Worm (Caenorhabditis elegans) whole organism, L2 larva: ENCODE results near the gene snx-6.
"Not testable (repeated sequence)": the region's sequence is repeated elsewhere in the genome, so short reads cannot be mapped to it uniquely, and the experiment has no call there.

Experiments used
- C34F6.9 ChIP-seq: fragments of 150-350 bp; optimal IDR thresholded peaks from 2 replicates; lab custom pipeline; 2014; ENCODE audit warnings: missing biosample characterization, missing genetic modification characterization
- F13H6.1 ChIP-seq: sonication (generic microtip); optimal IDR thresholded peaks from 2 replicates; lab custom pipeline; 2016; ENCODE audit warnings: missing genetic modification characterization, missing compliant biosample characterization
- R02D3.7 ChIP-seq: fragments of 150-350 bp; optimal IDR thresholded peaks from 2 replicates; lab custom pipeline; 2014; ENCODE audit warnings: missing biosample characterization, missing genetic modification characterization
- Y55F3AM.14 ChIP-seq: fragments of 200-800 bp; sonication (Bioruptor generic); optimal IDR thresholded peaks from 2 replicates; lab custom pipeline; 2018; ENCODE audit warnings: mild to moderate bottlenecking, missing genetic modification characterization, missing compliant biosample characterization
- ZK546.5 ChIP-seq: sonication (generic microtip); optimal IDR thresholded peaks from 2 replicates; lab custom pipeline; 2017; ENCODE audit warnings: missing biosample characterization, missing genetic modification characterization
- aly-2 ChIP-seq: fragments of 150-350 bp; optimal IDR thresholded peaks from 2 replicates; lab custom pipeline; 2014; ENCODE audit warnings: missing biosample characterization, missing genetic modification characterization
- blmp-1 ChIP-seq: sonication (generic microtip); optimal IDR thresholded peaks from 2 replicates; lab custom pipeline; 2017; ENCODE audit warnings: missing genetic modification characterization, mild to moderate bottlenecking, missing compliant biosample characterization, antibody characterized with exemption, moderate library complexity; ENCODE audit not compliant: insufficient read depth
- crh-2 ChIP-seq: sonication (generic microtip); optimal IDR thresholded peaks from 2 replicates; lab custom pipeline; 2017; ENCODE audit warnings: missing biosample characterization, missing genetic modification characterization
- dmd-4 ChIP-seq: sonication (generic microtip); optimal IDR thresholded peaks from 2 replicates; lab custom pipeline; 2017; ENCODE audit warnings: missing biosample characterization, missing genetic modification characterization
- elt-1 ChIP-seq: fragments of 150-350 bp; optimal IDR thresholded peaks from 2 replicates; lab custom pipeline; 2014; ENCODE audit warnings: missing biosample characterization, missing genetic modification characterization
- elt-3 ChIP-seq: sonication (generic microtip); optimal IDR thresholded peaks from 2 replicates; lab custom pipeline; 2017; ENCODE audit warnings: missing biosample characterization, missing genetic modification characterization
- fos-1 ChIP-seq: fragments of 150-350 bp; optimal IDR thresholded peaks from 2 replicates; lab custom pipeline; 2014; ENCODE audit warnings: missing biosample characterization, missing genetic modification characterization
- gmeb-1 ChIP-seq: fragments of 150-350 bp; optimal IDR thresholded peaks from 2 replicates; lab custom pipeline; 2014; ENCODE audit warnings: missing biosample characterization, missing genetic modification characterization
- lin-11 ChIP-seq: fragments of 150-350 bp; sonication (generic microtip); optimal IDR thresholded peaks from 2 replicates; lab custom pipeline; 2014; ENCODE audit warnings: missing biosample characterization, missing genetic modification characterization, inconsistent platforms, mixed read lengths
- lin-13 ChIP-seq: fragments of 150-350 bp; optimal IDR thresholded peaks from 2 replicates; lab custom pipeline; 2014; ENCODE audit warnings: missing biosample characterization, missing genetic modification reagents, missing genetic modification characterization
- lin-39 ChIP-seq: fragments of 150-350 bp; optimal IDR thresholded peaks from 2 replicates; lab custom pipeline; 2014; ENCODE audit warnings: missing biosample characterization, missing genetic modification reagents, missing genetic modification characterization
- lsy-2 ChIP-seq, 2 experiments: fragments of 150-350 bp in 1 of 2; sonication (generic microtip) in 1 of 2; optimal IDR thresholded peaks; 2 replicates each; lab custom pipeline; 2014 to 2017; ENCODE audit warnings: missing biosample characterization in 2 of 2, missing genetic modification characterization in 2 of 2
- mab-5 ChIP-seq: fragments of 150-350 bp; optimal IDR thresholded peaks from 2 replicates; lab custom pipeline; 2014; ENCODE audit warnings: missing biosample characterization, missing genetic modification characterization
- mbf-1 ChIP-seq: sonication (generic microtip); optimal IDR thresholded peaks from 2 replicates; lab custom pipeline; 2017; ENCODE audit warnings: missing biosample characterization, missing genetic modification characterization
- mdl-1 ChIP-seq, 2 experiments: fragments of 150-350 bp in 1 of 2; sonication (generic microtip) in 1 of 2; optimal IDR thresholded peaks; 2 replicates each; lab custom pipeline; 2017; ENCODE audit warnings: missing biosample characterization in 2 of 2, missing genetic modification characterization in 2 of 2
- nhr-10 ChIP-seq: sonication (generic microtip); optimal IDR thresholded peaks from 2 replicates; lab custom pipeline; 2017; ENCODE audit warnings: missing biosample characterization, missing genetic modification characterization
- nhr-11 ChIP-seq: fragments of 150-350 bp; optimal IDR thresholded peaks from 2 replicates; lab custom pipeline; 2014; ENCODE audit warnings: missing biosample characterization, missing genetic modification characterization
- nhr-12 ChIP-seq: fragments of 150-350 bp; optimal IDR thresholded peaks from 2 replicates; lab custom pipeline; 2014; ENCODE audit warnings: missing biosample characterization, missing genetic modification characterization
- nhr-129 ChIP-seq: fragments of 150-350 bp; optimal IDR thresholded peaks from 2 replicates; lab custom pipeline; 2014; ENCODE audit warnings: missing biosample characterization, missing genetic modification characterization
- nhr-21 ChIP-seq: fragments of 150-350 bp; optimal IDR thresholded peaks from 2 replicates; lab custom pipeline; 2014; ENCODE audit warnings: missing biosample characterization, missing genetic modification characterization
- nhr-237 ChIP-seq: fragments of 150-350 bp; optimal IDR thresholded peaks from 2 replicates; lab custom pipeline; 2014; ENCODE audit warnings: missing biosample characterization, missing genetic modification characterization
- nhr-25 ChIP-seq: fragments of 150-350 bp; sonication (generic microtip); optimal IDR thresholded peaks from 3 replicates; lab custom pipeline; 2014; ENCODE audit warnings: missing biosample characterization, missing genetic modification characterization
- nhr-6 ChIP-seq: fragments of 150-350 bp; optimal IDR thresholded peaks from 2 replicates; lab custom pipeline; 2014; ENCODE audit warnings: missing biosample characterization, missing genetic modification characterization
- nhr-77 ChIP-seq: fragments of 150-350 bp; optimal IDR thresholded peaks from 2 replicates; lab custom pipeline; 2014; ENCODE audit warnings: missing biosample characterization, missing genetic modification characterization
- sem-4 ChIP-seq: fragments of 150-350 bp; optimal IDR thresholded peaks from 2 replicates; lab custom pipeline; 2014; ENCODE audit warnings: missing biosample characterization, missing genetic modification reagents, missing genetic modification characterization
- skn-1 ChIP-seq: sonication (generic microtip); optimal IDR thresholded peaks from 2 replicates; lab custom pipeline; 2017; ENCODE audit warnings: missing biosample characterization, missing genetic modification characterization
- sma-3 ChIP-seq: sonication (generic microtip); optimal IDR thresholded peaks from 2 replicates; lab custom pipeline; 2016; ENCODE audit warnings: missing genetic modification reagents, missing genetic modification characterization, missing compliant biosample characterization
- snpc-4 ChIP-seq: fragments of 150-350 bp; optimal IDR thresholded peaks from 2 replicates; lab custom pipeline; 2014; ENCODE audit warnings: missing biosample characterization, missing genetic modification characterization
- unc-39 ChIP-seq: fragments of 150-350 bp; optimal IDR thresholded peaks from 2 replicates; lab custom pipeline; 2014; ENCODE audit warnings: missing biosample characterization, missing genetic modification characterization
- unc-55 ChIP-seq: fragments of 150-350 bp; sonication (generic microtip); optimal IDR thresholded peaks from 3 replicates; lab custom pipeline; 2014; ENCODE audit warnings: missing biosample characterization, missing genetic modification reagents, missing genetic modification characterization
- zag-1 ChIP-seq: fragments of 150-350 bp; optimal IDR thresholded peaks from 2 replicates; lab custom pipeline; 2014; ENCODE audit warnings: missing biosample characterization, missing genetic modification characterization
- ztf-1 ChIP-seq: fragments of 200-800 bp; sonication (Bioruptor generic); conservative IDR thresholded peaks from 2 replicates; pipeline ENCODE4 v1.3.6; 2022; ENCODE audit warnings: missing genetic modification characterization, missing compliant biosample characterization
- ztf-11 ChIP-seq: sonication (generic microtip); optimal IDR thresholded peaks from 2 replicates; lab custom pipeline; 2017; ENCODE audit warnings: missing biosample characterization, missing genetic modification characterization

snx-6 gene

DNA sequence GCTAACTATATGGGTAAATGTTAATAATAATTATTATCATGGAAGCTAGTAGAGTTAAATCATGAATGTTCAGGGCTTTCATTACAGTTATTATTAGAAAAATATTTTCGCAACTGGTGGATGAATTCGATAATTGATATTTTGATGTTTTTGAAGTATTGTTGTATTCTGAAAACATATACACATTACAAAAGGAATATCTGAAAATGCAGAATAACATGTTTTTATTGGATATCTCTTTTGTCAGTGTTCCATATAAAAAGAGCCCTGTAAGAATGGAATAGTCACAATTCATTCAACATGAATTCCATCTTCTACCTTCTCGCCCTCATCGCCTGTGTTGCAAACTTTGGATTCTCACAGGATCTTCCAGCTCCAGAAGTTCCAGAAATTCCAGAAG, 27.0 kb upstream of the snx-6 start, which contains the start of gene Y59A8B.19:
Gene Y59A8B.19 (plus strand): TSS at position 301 of the 400 bp plus-strand sequence.
- not testable (repeated sequence) for TF ChIP-seq snpc-4 (tag; lab: Kevin White, UChicago); nhr-237; ZK546.5 (tag; lab: Kevin White, UChicago)
- TF ChIP-seq, all 48 proteins: peak for 0; not testable (repeated sequence) for 48

DNA sequence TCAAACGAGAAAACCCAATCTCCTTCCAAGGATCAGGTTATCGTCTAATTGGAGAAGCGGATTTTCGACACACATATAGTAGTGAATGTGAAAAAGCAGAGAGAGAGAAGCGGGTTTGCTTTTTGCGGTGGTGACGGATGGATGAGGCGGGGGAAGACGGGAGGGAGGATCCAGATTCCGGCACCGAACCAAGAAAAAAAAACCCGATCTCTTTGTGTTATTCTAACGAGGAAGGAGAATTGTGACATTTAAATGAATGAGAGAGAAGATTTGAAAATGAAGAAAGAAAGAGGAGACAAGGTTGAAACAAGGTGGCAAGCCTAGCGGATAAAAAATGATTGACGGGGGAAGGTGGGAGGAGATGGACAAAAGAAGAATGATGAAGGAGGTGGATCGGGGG, 24.0 kb upstream of the snx-6 start:
- TF ChIP-seq nhr-21 (tag; lab: Kevin White, UChicago) = peak; percentile 58
- peak; percentile 47 for TF ChIP-seq nhr-25
- no peak for TF ChIP-seq nhr-129

DNA sequence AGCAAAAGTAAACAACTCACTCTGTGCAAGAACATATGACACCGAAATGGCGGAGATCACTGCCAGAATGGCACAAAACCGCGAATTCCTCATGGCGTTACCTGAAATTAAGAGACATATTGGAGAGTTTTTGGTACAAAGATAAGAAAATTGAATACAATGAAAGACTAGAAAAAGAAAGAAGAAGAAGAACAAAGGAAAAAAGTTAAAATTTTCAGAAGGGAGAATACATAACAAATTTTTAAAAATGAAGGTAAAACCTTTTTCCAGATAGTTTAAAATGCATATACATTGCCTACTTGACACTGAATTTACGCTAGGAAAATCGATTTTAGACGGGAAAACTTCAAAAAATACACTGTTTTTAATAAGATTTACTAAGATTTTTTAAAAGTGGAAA, 21.4 kb upstream of the snx-6 start, which contains the start of gene lon-8:
Gene lon-8 (minus strand): TSS at position 101 of the 400 bp plus-strand sequence.
- no peak for TF ChIP-seq mab-5 (tag; lab: Kevin White, UChicago)
- no peak for TF ChIP-seq lin-39
- no peak for TF ChIP-seq mdl-1 (tag; optimal IDR thresholded peaks at IDR 0.05; lab: Kevin White, UChicago)
- no peak for TF ChIP-seq ZK546.5 (tag; lab: Kevin White, UChicago)
- no peak for TF ChIP-seq zag-1 (tag; lab: Kevin White, UChicago)
- no peak for TF ChIP-seq F13H6.1 (tag; lab: Kevin White, UChicago)
- TF ChIP-seq snpc-4 (tag; lab: Kevin White, UChicago) = no peak
- no peak for TF ChIP-seq dmd-4
- no peak for TF ChIP-seq nhr-12 (tag; lab: Kevin White, UChicago)
- TF ChIP-seq nhr-25 = no peak
- no peak for TF ChIP-seq unc-39 (tag; lab: Kevin White, UChicago)
- no peak for TF ChIP-seq gmeb-1 (tag; lab: Kevin White, UChicago)
- no peak for TF ChIP-seq lsy-2 (tag; optimal IDR thresholded peaks at IDR 0.05; lab: Kevin White, UChicago)
- TF ChIP-seq lin-13 (GFP tag; lab: Kevin White, UChicago) = no peak
- TF ChIP-seq R02D3.7 = no peak
- no peak for TF ChIP-seq nhr-237
- no peak for TF ChIP-seq nhr-77 (tag; lab: Kevin White, UChicago)
- no peak for TF ChIP-seq elt-1 (tag; lab: Kevin White, UChicago)

DNA sequence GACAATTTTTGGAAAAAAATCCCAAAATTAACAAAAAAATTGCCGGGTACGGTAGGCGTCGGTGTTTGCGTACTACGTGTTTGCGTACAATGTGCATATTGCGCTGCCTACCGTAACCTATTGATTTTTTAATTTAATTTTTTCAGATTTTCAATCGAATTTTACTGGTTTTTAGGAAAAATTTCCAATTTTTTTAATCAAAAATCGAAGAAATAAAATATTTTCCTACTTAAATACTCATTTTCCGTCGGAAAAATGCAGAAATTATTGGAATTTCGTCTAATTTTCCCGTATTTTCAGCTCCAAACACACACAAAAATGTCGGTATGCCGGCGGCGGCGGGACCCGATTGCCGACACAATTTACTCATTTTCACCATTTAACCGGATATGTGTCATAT, 6.1 kb upstream of the snx-6 start, which contains the start of gene Y59A8B.21:
Gene Y59A8B.21 (plus strand): TSS at position 301 of the 400 bp plus-strand sequence.
- TF ChIP-seq nhr-237 = no peak
- TF ChIP-seq ztf-11 (tag; lab: Kevin White, UChicago) = no peak
- TF ChIP-seq elt-1 (tag; lab: Kevin White, UChicago) = no peak
- no peak for TF ChIP-seq unc-55 (GFP tag; lab: Kevin White, UChicago)
- no peak for TF ChIP-seq nhr-21 (tag; lab: Kevin White, UChicago)
- TF ChIP-seq ztf-1 (GFP tag; lab: Robert Waterston, UW) = no peak
- TF ChIP-seq blmp-1 = no peak
- no peak for TF ChIP-seq F13H6.1 (tag; lab: Kevin White, UChicago)
- TF ChIP-seq nhr-6 (tag; lab: Kevin White, UChicago) = no peak
- no peak for TF ChIP-seq lin-11 (tag; lab: Kevin White, UChicago)
- no peak for TF ChIP-seq snpc-4 (tag; lab: Kevin White, UChicago)
- no peak for TF ChIP-seq Y55F3AM.14
- TF ChIP-seq elt-3 = no peak
- no peak for TF ChIP-seq sma-3 (GFP tag; lab: Kevin White, UChicago)

DNA sequence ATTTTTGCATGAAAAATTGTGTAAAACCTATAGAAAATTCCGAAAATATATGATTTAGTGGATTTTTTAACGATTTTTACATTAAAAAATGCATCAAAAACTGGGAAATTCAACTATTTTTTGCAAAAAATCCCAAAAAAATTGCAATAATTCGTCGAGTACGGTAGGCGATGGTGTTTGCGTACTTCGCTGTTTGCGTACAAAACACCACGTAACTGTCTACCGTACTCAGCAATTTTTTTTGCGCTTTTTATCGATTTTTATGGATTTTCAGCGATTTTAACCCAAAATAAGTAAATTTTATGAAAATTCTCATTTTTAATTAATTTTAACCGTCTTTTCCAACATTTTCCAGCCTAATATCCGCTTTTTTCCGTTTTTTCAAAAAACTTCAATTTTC, 3.1 kb upstream of the snx-6 start:
- TF ChIP-seq lsy-2 (tag; optimal IDR thresholded peaks at IDR 0.05; lab: Kevin White, UChicago) (peak in 1 of 2 experiments; percentile 53), unc-55 (GFP tag; lab: Kevin White, UChicago) (no peak), nhr-77 (tag; lab: Kevin White, UChicago) (no peak), ZK546.5 (tag; lab: Kevin White, UChicago) (no peak), ztf-1 (GFP tag; lab: Robert Waterston, UW) (no peak)

DNA sequence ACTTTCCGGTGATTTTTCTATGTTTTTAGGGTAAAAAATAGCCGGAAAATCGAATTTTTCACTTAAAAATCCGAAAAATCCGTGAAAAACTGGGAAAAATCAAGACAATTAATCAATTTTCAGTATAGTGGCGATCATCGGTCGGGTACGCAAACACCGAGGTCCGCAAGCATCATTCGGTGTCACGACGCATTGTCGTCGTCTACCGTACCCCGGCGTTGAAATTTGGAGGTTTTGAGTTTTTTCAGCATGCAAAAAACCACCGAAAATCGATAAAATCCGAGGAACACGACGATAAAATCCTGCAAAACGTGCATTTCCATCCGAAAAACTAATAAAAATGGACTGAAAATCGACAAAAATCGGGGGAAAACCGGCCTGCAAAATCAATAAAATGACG, 1.9 kb upstream of the snx-6 start:
- TF ChIP-seq unc-39 (tag; lab: Kevin White, UChicago) (no peak), sem-4 (tag; lab: Kevin White, UChicago) (no peak), lin-13 (GFP tag; lab: Kevin White, UChicago) (peak; percentile 4), dmd-4 (no peak), lin-39 (no peak), ztf-1 (GFP tag; lab: Robert Waterston, UW) (no peak), crh-2 (tag; lab: Kevin White, UChicago) (peak; percentile 8), aly-2 (tag; lab: Kevin White, UChicago) (no peak), elt-1 (tag; lab: Kevin White, UChicago) (no peak), mab-5 (tag; lab: Kevin White, UChicago) (no peak), mbf-1 (tag; lab: Kevin White, UChicago) (no peak), blmp-1 (no peak), nhr-6 (tag; lab: Kevin White, UChicago) (no peak), nhr-10 (tag; lab: Kevin White, UChicago) (no peak), nhr-25 (peak; percentile 16), gmeb-1 (tag; lab: Kevin White, UChicago) (peak; percentile 18), sma-3 (GFP tag; lab: Kevin White, UChicago) (no peak), nhr-12 (tag; lab: Kevin White, UChicago) (no peak), unc-55 (GFP tag; lab: Kevin White, UChicago) (peak; percentile 47), nhr-237 (no peak), ztf-11 (tag; lab: Kevin White, UChicago) (no peak), nhr-77 (tag; lab: Kevin White, UChicago) (no peak), snpc-4 (tag; lab: Kevin White, UChicago) (no peak), elt-3 (no peak), nhr-11 (no peak), fos-1 (no peak), lin-11 (tag; lab: Kevin White, UChicago) (peak; percentile 50), C34F6.9 (tag; lab: Kevin White, UChicago) (peak; percentile 41), skn-1 (tag; lab: Kevin White, UChicago) (no peak)
